In the genomic region with DNA sequence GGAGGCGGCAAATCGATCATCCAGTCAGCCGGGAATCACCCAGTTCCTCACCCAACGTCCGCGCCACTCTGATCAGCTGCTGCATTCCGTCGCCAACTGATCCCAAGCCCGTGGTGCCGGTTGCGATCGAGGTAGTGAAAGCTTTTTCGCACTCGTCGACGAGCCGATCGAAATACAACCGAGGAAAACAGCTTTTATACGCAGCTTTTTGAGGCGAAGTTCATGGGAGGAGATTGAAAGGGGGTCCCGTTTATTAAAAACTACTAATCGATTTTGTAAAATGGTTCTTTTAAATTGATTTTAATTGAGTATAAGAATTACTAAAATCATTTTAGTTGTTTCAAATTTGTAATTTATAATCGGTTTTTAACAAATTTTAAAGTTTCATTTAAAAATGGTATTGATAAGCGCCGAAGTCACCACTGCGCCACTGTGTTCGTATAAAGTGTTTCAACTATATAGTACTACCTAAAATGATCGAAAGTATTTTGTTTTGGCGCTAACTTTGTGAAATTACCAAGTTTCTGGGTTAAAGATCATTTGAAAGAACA, we compare ENCODE assay signal across 1 fruit fly cellular context.
A peak's percentile ranks its signal among the peaks of the same experiment; 100 is the strongest.
TF ChIP-seq lines count a peak whose summit lies in the region.

A gene (minus strand): TSS at position 99 of the 551 bp plus-strand sequence.

TF ChIP-seq in whole organism, embryonic, 481 proteins besides CTCF, POLR2A, EP300 and RAD21 (continued from another document and continues in another):
- peak; percentile 26; the same call in 1 of the 2 replicates for TF ChIP-seq toy (GFP tag; IDR thresholded peaks at IDR 0.05; lab: Robert Waterston, UW)
- TF ChIP-seq CG32772 (GFP tag; IDR thresholded peaks at IDR 0.05; lab: Robert Waterston, UW) = peak; percentile 68
- no peak for TF ChIP-seq knrl (GFP tag; IDR thresholded peaks at IDR 0.05; lab: Robert Waterston, UW; ENCODE audit: partially characterized antibody)
- TF ChIP-seq CG6689 (GFP tag; IDR thresholded peaks at IDR 0.05; lab: Robert Waterston, UW) = peak; percentile 85
- TF ChIP-seq cad (GFP tag; optimal IDR thresholded peaks at IDR 0.05; lab: Kevin White, UChicago) = no peak
- peak; percentile 20 for TF ChIP-seq CG7271 (tag; optimal IDR thresholded peaks at IDR 0.05; lab: Kevin White, UChicago)
- TF ChIP-seq NC2β (GFP tag; optimal IDR thresholded peaks at IDR 0.05; lab: Kevin White, UChicago) = peak; percentile 55
- TF ChIP-seq maf-S (GFP tag; optimal IDR thresholded peaks at IDR 0.05; lab: Kevin White, UChicago) = peak; percentile 86
- TF ChIP-seq pho (GFP tag; optimal IDR thresholded peaks at IDR 0.05; lab: Kevin White, UChicago) = peak; percentile 85
- peak; percentile 91 for TF ChIP-seq CG2678 (tag; optimal IDR thresholded peaks at IDR 0.05; lab: Kevin White, UChicago)
- peak; percentile 92 for TF ChIP-seq Xbp1 (GFP tag; optimal IDR thresholded peaks at IDR 0.05; lab: Kevin White, UChicago)
- TF ChIP-seq sug (tag; optimal IDR thresholded peaks at IDR 0.05; lab: Kevin White, UChicago) = peak; percentile 86
- peak; percentile 89 for TF ChIP-seq Atf6 (GFP tag; IDR thresholded peaks at IDR 0.05; lab: Robert Waterston, UW)
- TF ChIP-seq Dll (GFP tag; IDR thresholded peaks at IDR 0.05; lab: Robert Waterston, UW; ENCODE audit: partially characterized antibody) = no peak
- TF ChIP-seq Dref (GFP tag; IDR thresholded peaks at IDR 0.05; lab: Robert Waterston, UW) = peak; percentile 39; the same call in 1 of the 2 replicates
- peak; percentile 78; the same call in 2 of the 3 replicates for TF ChIP-seq zfh1 (GFP tag; IDR thresholded peaks at IDR 0.05; lab: Robert Waterston, UW)
- peak; percentile 81 for TF ChIP-seq H2.0 (GFP tag; IDR thresholded peaks at IDR 0.05; lab: Robert Waterston, UW)
- TF ChIP-seq pzg (GFP tag; optimal IDR thresholded peaks at IDR 0.05; lab: Kevin White, UChicago) = peak; percentile 5
- TF ChIP-seq Hey (tag; optimal IDR thresholded peaks at IDR 0.05; lab: Kevin White, UChicago) = no peak
- peak; percentile 65 for TF ChIP-seq Bdp1 (GFP tag; optimal IDR thresholded peaks at IDR 0.05; lab: Kevin White, UChicago)
- peak; percentile 60 for TF ChIP-seq Myb (GFP tag; optimal IDR thresholded peaks at IDR 0.05; lab: Kevin White, UChicago)
- peak; percentile 64 for TF ChIP-seq shn (GFP tag; optimal IDR thresholded peaks at IDR 0.05; lab: Kevin White, UChicago)
- TF ChIP-seq CG12769 (tag; optimal IDR thresholded peaks at IDR 0.05; lab: Kevin White, UChicago) = peak; percentile 75
- TF ChIP-seq Rx (GFP tag; IDR thresholded peaks at IDR 0.05; lab: Robert Waterston, UW) = peak; percentile 73
- peak; percentile 60 for TF ChIP-seq CG9876 (GFP tag; optimal IDR thresholded peaks at IDR 0.05; lab: Kevin White, UChicago)
- TF ChIP-seq lab (GFP tag; optimal IDR thresholded peaks at IDR 0.05; lab: Kevin White, UChicago) = peak; percentile 93
- TF ChIP-seq CG13296 (GFP tag; optimal IDR thresholded peaks at IDR 0.05; lab: Kevin White, UChicago) = peak; percentile 84
- TF ChIP-seq HLH4C (GFP tag; IDR thresholded peaks at IDR 0.05; lab: Robert Waterston, UW; ENCODE audit: partially characterized antibody) = 0 out of 3 replicates have a peak, but pooled peaks have one; percentile 6
- peak; percentile 70 for TF ChIP-seq CG10267 (tag; optimal IDR thresholded peaks at IDR 0.05; lab: Kevin White, UChicago)
- peak; percentile 80 for TF ChIP-seq org-1 (GFP tag; optimal IDR thresholded peaks at IDR 0.05; lab: Kevin White, UChicago)
- TF ChIP-seq gsb-n (tag; optimal IDR thresholded peaks at IDR 0.05; lab: Kevin White, UChicago) = peak; percentile 81
- peak; percentile 85 for TF ChIP-seq ems (GFP tag; optimal IDR thresholded peaks at IDR 0.05; lab: Kevin White, UChicago)
- TF ChIP-seq CG11723 (GFP tag; optimal IDR thresholded peaks at IDR 0.05; lab: Kevin White, UChicago) = peak; percentile 57
- TF ChIP-seq luna (GFP tag; optimal IDR thresholded peaks at IDR 0.05; lab: Kevin White, UChicago) = peak; percentile 70
- 0 out of 2 replicates have a peak, but pooled peaks have one; percentile 5 for TF ChIP-seq ham (GFP tag; IDR thresholded peaks at IDR 0.05; lab: Robert Waterston, UW)
- peak; percentile 81 for TF ChIP-seq CHES-1-like (GFP tag; optimal IDR thresholded peaks at IDR 0.05; lab: Kevin White, UChicago)
- TF ChIP-seq pum (GFP tag; optimal IDR thresholded peaks at IDR 0.05; lab: Kevin White, UChicago) = peak; percentile 84
- TF ChIP-seq ac (GFP tag; optimal IDR thresholded peaks at IDR 0.05; lab: Kevin White, UChicago) = no peak
- TF ChIP-seq bsh (GFP tag; optimal IDR thresholded peaks at IDR 0.05; lab: Kevin White, UChicago) = peak; percentile 50 to 86
- peak; percentile 96 for TF ChIP-seq CG2120 (GFP tag; optimal IDR thresholded peaks at IDR 0.05; lab: Kevin White, UChicago)
- TF ChIP-seq CG18619 (GFP tag; optimal IDR thresholded peaks at IDR 0.05; lab: Kevin White, UChicago) = peak; percentile 85
- peak; percentile 83; the same call in 2 of the 3 replicates for TF ChIP-seq CG6175 (GFP tag; IDR thresholded peaks at IDR 0.05; lab: Robert Waterston, UW)
- peak; percentile 96 for TF ChIP-seq sens (GFP tag; lab: Kevin White, UChicago)
- TF ChIP-seq CG17568 (GFP tag; optimal IDR thresholded peaks at IDR 0.05; lab: Kevin White, UChicago) = no peak
- peak; percentile 84 for TF ChIP-seq slou (GFP tag; optimal IDR thresholded peaks at IDR 0.05; lab: Kevin White, UChicago)
- TF ChIP-seq Rfx (GFP tag; IDR thresholded peaks at IDR 0.05; lab: Robert Waterston, UW) = peak; percentile 94
- peak; percentile 73 for TF ChIP-seq ap (GFP tag; IDR thresholded peaks at IDR 0.05; lab: Robert Waterston, UW)
- TF ChIP-seq CG5953 (GFP tag; IDR thresholded peaks at IDR 0.05; lab: Robert Waterston, UW) = peak; percentile 80
- peak; percentile 59 for TF ChIP-seq CG6254 (GFP tag; optimal IDR thresholded peaks at IDR 0.05; lab: Kevin White, UChicago)
- peak; percentile 74 for TF ChIP-seq CG1233 (GFP tag; optimal IDR thresholded peaks at IDR 0.05; lab: Kevin White, UChicago)
- peak; percentile 89 for TF ChIP-seq al (GFP tag; IDR thresholded peaks at IDR 0.05; lab: Robert Waterston, UW)
- TF ChIP-seq nmo (GFP tag; optimal IDR thresholded peaks at IDR 0.05; lab: Kevin White, UChicago) = peak; percentile 89
- peak; percentile 54 for TF ChIP-seq pb (GFP tag; optimal IDR thresholded peaks at IDR 0.05; lab: Kevin White, UChicago)
- TF ChIP-seq salm (tag; optimal IDR thresholded peaks at IDR 0.05; lab: Kevin White, UChicago) = peak; percentile 81
- peak; percentile 88 for TF ChIP-seq Drgx (GFP tag; IDR thresholded peaks at IDR 0.05; lab: Robert Waterston, UW)
- TF ChIP-seq CG32532 (GFP tag; IDR thresholded peaks at IDR 0.05; lab: Robert Waterston, UW) = peak; percentile 95
- TF ChIP-seq scrt (GFP tag; optimal IDR thresholded peaks at IDR 0.05; lab: Kevin White, UChicago) = peak; percentile 71
- 0 out of 2 replicates have a peak, but pooled peaks have one; percentile 56 for TF ChIP-seq aop (GFP tag; IDR thresholded peaks at IDR 0.05; lab: Robert Waterston, UW)
- TF ChIP-seq PHDP (tag; optimal IDR thresholded peaks at IDR 0.05; lab: Kevin White, UChicago) = peak; percentile 94
- TF ChIP-seq jing (GFP tag; optimal IDR thresholded peaks at IDR 0.05; lab: Kevin White, UChicago) = peak; percentile 46
- TF ChIP-seq gce (GFP tag; IDR thresholded peaks at IDR 0.05; lab: Robert Waterston, UW) = peak; percentile 80
- peak; percentile 1 for TF ChIP-seq CG15073 (GFP tag; optimal IDR thresholded peaks at IDR 0.05; lab: Kevin White, UChicago)
- 0 out of 2 replicates have a peak, but pooled peaks have one; percentile 20 for TF ChIP-seq bbx (GFP tag; IDR thresholded peaks at IDR 0.05; lab: Robert Waterston, UW; ENCODE audit: partially characterized antibody)
- peak; percentile 6 for TF ChIP-seq Spps (tag; optimal IDR thresholded peaks at IDR 0.05; lab: Kevin White, UChicago)
- TF ChIP-seq CG6654 (GFP tag; optimal IDR thresholded peaks at IDR 0.05; lab: Kevin White, UChicago) = peak; percentile 55
- TF ChIP-seq Vsx1 (GFP tag; optimal IDR thresholded peaks at IDR 0.05; lab: Kevin White, UChicago) = peak; percentile 76
- TF ChIP-seq crc (GFP tag; optimal IDR thresholded peaks at IDR 0.05; lab: Kevin White, UChicago) = peak; percentile 75
- TF ChIP-seq kni (GFP tag; optimal IDR thresholded peaks at IDR 0.05; lab: Kevin White, UChicago) = no peak
- peak; percentile 73 for TF ChIP-seq ab (GFP tag; optimal IDR thresholded peaks at IDR 0.05; lab: Kevin White, UChicago)
- no peak for TF ChIP-seq dmrt11E (tag; optimal IDR thresholded peaks at IDR 0.05; lab: Kevin White, UChicago)
- TF ChIP-seq Camta (GFP tag; optimal IDR thresholded peaks at IDR 0.05; lab: Kevin White, UChicago) = peak; percentile 82
- TF ChIP-seq HmgD (GFP tag; optimal IDR thresholded peaks at IDR 0.05; lab: Kevin White, UChicago) = peak; percentile 59
- TF ChIP-seq CG10543 (GFP tag; optimal IDR thresholded peaks at IDR 0.05; lab: Kevin White, UChicago) = peak; percentile 82
- no peak for TF ChIP-seq CG33557 (GFP tag; optimal IDR thresholded peaks at IDR 0.05; lab: Kevin White, UChicago)
- peak; percentile 81 for TF ChIP-seq Hr3 (GFP tag; optimal IDR thresholded peaks at IDR 0.05; lab: Kevin White, UChicago)
- TF ChIP-seq Doc2 (GFP tag; IDR thresholded peaks at IDR 0.05; lab: Robert Waterston, UW) = no peak; the same call in 1 of the 2 replicates
- TF ChIP-seq CG32767 (GFP tag; IDR thresholded peaks at IDR 0.05; lab: Robert Waterston, UW) = peak; percentile 64
- no peak for TF ChIP-seq fd64A (GFP tag; optimal IDR thresholded peaks at IDR 0.05; lab: Kevin White, UChicago)
- TF ChIP-seq CG10565 (GFP tag; optimal IDR thresholded peaks at IDR 0.05; lab: Kevin White, UChicago) = peak; percentile 23
- peak; percentile 91 for TF ChIP-seq CG12659 (GFP tag; optimal IDR thresholded peaks at IDR 0.05; lab: Kevin White, UChicago)
- peak; percentile 82 for TF ChIP-seq ATbp (GFP tag; optimal IDR thresholded peaks at IDR 0.05; lab: Kevin White, UChicago)
- TF ChIP-seq Eip74EF (GFP tag; optimal IDR thresholded peaks at IDR 0.05; lab: Kevin White, UChicago) = no peak
- peak; percentile 77 for TF ChIP-seq seq (GFP tag; IDR thresholded peaks at IDR 0.05; lab: Robert Waterston, UW)
- TF ChIP-seq tap (tag; optimal IDR thresholded peaks at IDR 0.05; lab: Kevin White, UChicago) = peak; percentile 63
- no peak for TF ChIP-seq CG9797 (GFP tag; optimal IDR thresholded peaks at IDR 0.05; lab: Kevin White, UChicago)
- TF ChIP-seq Xrp1 (GFP tag; IDR thresholded peaks at IDR 0.05; lab: Robert Waterston, UW) = no peak; the same call in 1 of the 2 replicates
- TF ChIP-seq stwl (tag; optimal IDR thresholded peaks at IDR 0.05; lab: Kevin White, UChicago) = no peak
- TF ChIP-seq Doc3 (GFP tag; IDR thresholded peaks at IDR 0.05; lab: Robert Waterston, UW; ENCODE audit: partially characterized antibody) = no peak
- TF ChIP-seq p53 (GFP tag; optimal IDR thresholded peaks at IDR 0.05; lab: Kevin White, UChicago) = peak; percentile 69
- TF ChIP-seq CG7556 (GFP tag; optimal IDR thresholded peaks at IDR 0.05; lab: Kevin White, UChicago) = peak; percentile 91
- peak; percentile 90 for TF ChIP-seq grau (tag; optimal IDR thresholded peaks at IDR 0.05; lab: Kevin White, UChicago)
- TF ChIP-seq Meics (GFP tag; optimal IDR thresholded peaks at IDR 0.05; lab: Kevin White, UChicago) = peak; percentile 89
- TF ChIP-seq CG16863 (GFP tag; optimal IDR thresholded peaks at IDR 0.05; lab: Kevin White, UChicago) = peak; percentile 84
- TF ChIP-seq gem (tag; optimal IDR thresholded peaks at IDR 0.05; lab: Kevin White, UChicago) = peak; percentile 95
- TF ChIP-seq Sry-β (GFP tag; optimal IDR thresholded peaks at IDR 0.05; lab: Kevin White, UChicago) = no peak
- peak; percentile 89 for TF ChIP-seq CG10366 (GFP tag; IDR thresholded peaks at IDR 0.05; lab: Robert Waterston, UW)
- TF ChIP-seq CG11085 (GFP tag; IDR thresholded peaks at IDR 0.05; lab: Robert Waterston, UW) = peak; percentile 72
- TF ChIP-seq cg (GFP tag; optimal IDR thresholded peaks at IDR 0.05; lab: Kevin White, UChicago) = no peak
- no peak for TF ChIP-seq CG7963 (GFP tag; IDR thresholded peaks at IDR 0.05; lab: Robert Waterston, UW; ENCODE audit: partially characterized antibody)
- peak; percentile 86 for TF ChIP-seq CG11456 (GFP tag; IDR thresholded peaks at IDR 0.05; lab: Robert Waterston, UW)
- TF ChIP-seq CG11398 (GFP tag; optimal IDR thresholded peaks at IDR 0.05; lab: Kevin White, UChicago) = peak; percentile 46
- no peak for TF ChIP-seq fru (optimal IDR thresholded peaks at IDR 0.05; lab: Kevin White, UChicago)
- peak; percentile 81 for TF ChIP-seq odd (GFP tag; optimal IDR thresholded peaks at IDR 0.05; lab: Kevin White, UChicago)
- no peak for TF ChIP-seq Opbp (GFP tag; IDR thresholded peaks at IDR 0.05; lab: Robert Waterston, UW; ENCODE audit: partially characterized antibody)
- no peak for TF ChIP-seq lov (optimal IDR thresholded peaks at IDR 0.05; lab: Kevin White, UChicago)
- TF ChIP-seq lov (GFP tag; IDR thresholded peaks at IDR 0.05; lab: Robert Waterston, UW) = 0 out of 3 replicates have a peak, but pooled peaks have one; percentile 16
- no peak for TF ChIP-seq Sin3A (optimal IDR thresholded peaks at IDR 0.05; lab: Kevin White, UChicago)
- peak; percentile 35 for TF ChIP-seq mirr (GFP tag; optimal IDR thresholded peaks at IDR 0.05; lab: Kevin White, UChicago)
- TF ChIP-seq CG30403 (GFP tag; optimal IDR thresholded peaks at IDR 0.05; lab: Kevin White, UChicago) = peak; percentile 95
- TF ChIP-seq jumu (GFP tag; optimal IDR thresholded peaks at IDR 0.05; lab: Kevin White, UChicago) = peak; percentile 85
- peak; percentile 91 for TF ChIP-seq vvl (GFP tag; IDR thresholded peaks at IDR 0.05; lab: Robert Waterston, UW)
- TF ChIP-seq wdn (GFP tag; IDR thresholded peaks at IDR 0.05; lab: Robert Waterston, UW) = peak; percentile 46; the same call in 1 of the 2 replicates
- TF ChIP-seq CG7987 (GFP tag; optimal IDR thresholded peaks at IDR 0.05; lab: Kevin White, UChicago) = peak; percentile 62
- TF ChIP-seq CG1832 (GFP tag; optimal IDR thresholded peaks at IDR 0.05; lab: Kevin White, UChicago) = no peak
- no peak for TF ChIP-seq br (optimal IDR thresholded peaks at IDR 0.05; lab: Kevin White, UChicago)
- TF ChIP-seq Max (GFP tag; optimal IDR thresholded peaks at IDR 0.05; lab: Kevin White, UChicago) = peak; percentile 80
- peak; percentile 76 for TF ChIP-seq her (GFP tag; optimal IDR thresholded peaks at IDR 0.05; lab: Kevin White, UChicago)
- peak; percentile 82 for TF ChIP-seq CG17328 (GFP tag; IDR thresholded peaks at IDR 0.05; lab: Robert Waterston, UW)
- TF ChIP-seq Nf-YA (GFP tag; IDR thresholded peaks at IDR 0.05; lab: Robert Waterston, UW) = peak; percentile 68
- TF ChIP-seq Scr (GFP tag; IDR thresholded peaks at IDR 0.05; lab: Robert Waterston, UW; ENCODE audit: partially characterized antibody) = no peak
- TF ChIP-seq Fer1 (GFP tag; optimal IDR thresholded peaks at IDR 0.05; lab: Kevin White, UChicago) = no peak
- peak; percentile 36 for TF ChIP-seq trh (GFP tag; optimal IDR thresholded peaks at IDR 0.05; lab: Kevin White, UChicago)
- peak; percentile 72 for TF ChIP-seq run (tag; optimal IDR thresholded peaks at IDR 0.05; lab: Kevin White, UChicago)
